Fruit fly (Drosophila melanogaster) whole organism, larva: ENCODE results near the gene CG9377.

Experiments used
- noc ChIP-seq: fragments of 200-800 bp; sonication (Bioruptor generic); optimal IDR thresholded peaks from 3 replicates; lab custom pipeline; 2019; ENCODE audit warnings: missing biosample characterization, mild to moderate bottlenecking, missing genetic modification characterization, moderate library complexity

CG9377 gene

DNA sequence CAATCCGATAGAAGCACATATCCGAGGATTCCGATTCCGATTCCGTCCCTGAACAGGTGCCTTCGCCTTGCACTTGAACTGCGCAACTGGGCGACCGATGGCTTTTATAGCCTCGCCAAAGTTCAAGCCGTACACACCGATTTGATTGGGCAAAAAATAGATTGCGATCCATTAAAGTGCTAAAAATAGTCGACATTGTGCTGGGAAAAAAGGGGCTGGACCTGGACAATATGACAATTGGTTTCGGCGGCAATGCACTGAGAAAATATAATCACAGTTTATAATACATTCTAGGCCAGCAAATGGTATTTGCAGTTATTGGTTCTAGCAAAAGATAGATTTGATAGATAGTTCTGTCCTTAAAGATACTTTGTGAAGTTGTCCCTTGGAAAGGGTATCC is at the start of gene CG9377:
Gene CG9377, minus strand, starts transcription at position 101 of the 400 bp plus-strand sequence.
- no peak for TF ChIP-seq noc (tag; lab: Kevin White, UChicago)

DNA sequence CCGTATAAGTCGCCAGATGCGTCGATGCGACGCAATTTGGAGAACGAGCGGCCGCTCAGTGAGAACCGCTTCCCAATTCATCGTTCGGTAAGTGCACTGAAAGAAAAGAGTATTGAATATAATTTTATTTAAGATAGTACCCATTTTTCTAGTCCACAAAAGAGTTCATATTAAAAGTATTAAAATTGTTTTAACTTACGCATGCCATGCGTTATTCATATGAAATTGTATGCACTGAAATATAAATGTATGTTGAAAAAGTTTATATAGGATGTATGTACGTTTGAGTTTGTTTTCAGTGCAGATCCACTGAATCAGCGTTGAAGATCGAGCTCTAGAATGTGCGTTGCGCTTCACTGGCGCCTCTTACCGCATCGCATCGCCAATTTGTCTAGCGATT is 38.2 kb upstream of the CG9377 start:
- no peak for TF ChIP-seq noc (tag; lab: Kevin White, UChicago)

DNA sequence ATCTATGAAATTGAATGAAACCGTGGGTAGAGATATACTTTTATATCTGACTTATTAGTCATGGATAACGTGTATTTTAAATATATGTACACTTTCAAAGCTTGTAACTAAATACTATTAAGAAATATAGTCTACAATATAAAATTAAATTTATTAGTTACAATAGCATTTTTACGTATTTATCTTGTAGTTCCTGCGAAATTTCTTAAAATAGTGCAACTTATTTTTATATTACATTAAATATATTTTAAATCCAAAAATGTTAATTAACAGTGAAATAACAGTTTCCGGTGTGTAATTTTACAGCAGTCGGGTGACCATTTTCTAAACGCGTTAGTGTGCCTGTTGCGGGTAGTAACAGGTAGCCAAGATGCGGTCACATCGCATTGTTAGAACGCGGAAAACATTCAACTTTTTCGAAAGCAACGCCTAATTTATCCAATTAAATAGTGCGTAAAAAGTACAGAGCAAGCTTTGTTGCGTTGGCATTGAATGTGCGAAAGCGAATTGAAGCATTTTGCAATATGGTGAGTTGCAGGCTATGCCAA is 37.3 kb upstream of the CG9377 start, which contains the start of the genes CG10859 and CG7110:
Gene CG10859, minus strand, starts transcription at position 51 of the 548 bp plus-strand sequence.
Gene CG7110, plus strand, starts transcription at position 378 of the 548 bp plus-strand sequence.
- no peak for TF ChIP-seq noc (tag; lab: Kevin White, UChicago)

DNA sequence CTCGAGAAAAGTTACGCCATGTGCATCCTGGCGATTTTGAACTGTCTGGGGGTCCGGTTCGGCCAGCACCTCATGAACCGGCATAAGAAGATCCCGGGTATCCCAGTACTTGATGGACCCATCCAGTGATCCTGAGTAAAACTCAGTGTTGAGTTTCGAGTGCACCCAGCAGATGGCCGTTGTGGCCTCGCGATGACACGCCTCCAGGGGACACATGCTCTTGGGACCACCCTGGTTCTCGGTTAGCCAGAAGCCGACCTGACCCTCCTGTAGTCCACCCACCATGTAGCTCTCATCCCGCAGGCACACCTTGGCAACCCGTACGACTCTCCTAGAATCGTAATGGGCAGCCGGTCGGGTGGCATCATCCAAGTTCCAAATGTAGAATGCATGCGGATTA is 36.0 kb upstream of the CG9377 start:
- no peak for TF ChIP-seq noc (tag; lab: Kevin White, UChicago)

DNA sequence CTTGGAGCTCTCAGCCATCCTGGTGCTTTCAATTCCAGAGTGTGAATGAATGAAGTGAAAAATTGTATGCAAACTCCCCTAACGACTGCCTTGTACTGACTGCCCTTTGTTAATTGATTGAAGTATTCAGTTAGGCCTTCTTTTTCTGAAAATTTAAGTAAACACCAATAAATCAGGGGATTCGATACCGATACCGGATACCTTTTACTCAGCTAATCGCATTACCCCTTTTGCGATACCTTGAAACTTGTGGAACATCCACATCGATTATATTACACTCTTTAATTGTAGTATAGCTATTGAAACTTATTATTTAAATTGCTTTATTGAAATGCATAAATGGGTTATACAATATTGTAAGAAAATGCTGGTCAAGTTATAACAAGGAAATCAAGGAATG is 34.7 kb upstream of the CG9377 start, which contains the start of gene CG16957:
Gene CG16957, minus strand, starts transcription at position 101 of the 400 bp plus-strand sequence.
- no peak for TF ChIP-seq noc (tag; lab: Kevin White, UChicago)

DNA sequence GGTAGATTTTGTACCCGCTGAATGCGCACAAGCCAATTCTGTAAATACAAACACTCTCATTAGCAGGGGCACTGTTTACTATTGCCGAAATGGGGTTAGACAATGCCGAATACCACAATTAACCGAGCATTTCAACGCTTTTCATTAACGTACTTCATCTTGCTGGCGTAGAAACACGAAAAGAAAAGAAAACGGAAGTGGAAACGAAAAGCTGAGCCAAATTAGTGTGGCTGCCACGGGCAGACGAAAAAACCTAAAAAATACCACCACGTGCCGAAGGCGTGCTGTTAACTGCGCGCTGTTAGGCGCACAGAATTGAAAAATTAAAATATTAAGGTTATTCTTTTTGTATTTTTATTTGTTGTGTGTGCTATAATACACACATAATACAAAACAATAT is 33.5 kb upstream of the CG9377 start, which contains the start of gene RpL24:
Gene RpL24, minus strand, starts transcription at position 229 of the 400 bp plus-strand sequence.
- peak; percentile 83 for TF ChIP-seq noc (tag; lab: Kevin White, UChicago)

DNA sequence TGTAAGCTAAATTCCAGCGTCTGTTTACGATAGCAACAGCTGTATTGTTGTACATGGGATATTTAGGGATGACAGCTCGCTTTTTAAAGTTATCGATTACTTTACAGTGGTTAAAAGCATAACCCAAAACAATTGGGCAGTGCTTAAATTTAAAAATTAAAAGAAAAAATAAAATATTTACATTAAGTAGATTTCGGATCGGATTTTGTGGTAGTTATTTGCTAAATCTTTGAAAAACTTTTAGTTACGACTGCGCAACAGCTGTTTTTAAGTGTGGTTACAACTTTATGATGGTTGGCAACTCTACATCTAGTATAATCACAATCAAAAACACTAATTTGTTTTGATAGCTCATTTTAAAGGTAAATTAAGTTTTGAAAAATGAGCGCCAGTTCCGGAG is 25.9 kb upstream of the CG9377 start, which contains the start of the genes Ing5 and CG7099:
Gene Ing5, minus strand, starts transcription at position 58 of the 400 bp plus-strand sequence.
Gene CG7099, plus strand, starts transcription at position 317 of the 400 bp plus-strand sequence.
- TF ChIP-seq noc (tag; lab: Kevin White, UChicago): peak; percentile 95

DNA sequence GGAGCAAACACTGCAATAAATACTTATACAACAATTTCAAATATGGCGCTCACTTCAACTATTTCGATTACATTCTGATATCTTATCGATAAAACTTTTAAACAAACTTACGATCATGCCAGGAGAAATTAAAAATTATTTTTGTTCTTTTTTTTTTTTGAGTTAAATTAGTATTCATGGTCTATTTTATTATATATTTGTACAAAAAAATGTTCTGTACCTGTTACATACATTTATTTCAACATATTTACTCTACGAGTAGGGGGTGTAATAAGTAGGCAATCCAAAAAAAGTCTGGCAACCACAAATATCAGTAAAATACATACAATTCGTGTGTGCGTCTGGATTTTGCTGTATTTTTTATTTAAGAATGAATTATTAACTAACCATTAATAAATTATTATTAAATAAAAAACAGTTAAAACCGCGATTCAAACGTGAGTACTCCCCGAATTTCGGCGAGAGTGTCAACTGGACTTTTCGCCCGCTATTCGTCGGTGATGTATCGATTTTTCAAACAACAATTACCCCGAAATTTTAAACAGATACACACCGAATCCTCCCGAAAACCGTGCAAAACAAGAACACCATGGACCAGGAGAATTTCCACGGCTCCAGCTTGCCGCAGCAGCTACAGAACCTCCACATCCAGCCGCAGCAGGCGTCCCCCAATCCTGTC is 21.1 kb upstream of the CG9377 start, which contains the start of gene loqs:
Gene loqs, plus strand, starts transcription at position 302 of the 679 bp plus-strand sequence.
- TF ChIP-seq noc (tag; lab: Kevin White, UChicago): no peak

DNA sequence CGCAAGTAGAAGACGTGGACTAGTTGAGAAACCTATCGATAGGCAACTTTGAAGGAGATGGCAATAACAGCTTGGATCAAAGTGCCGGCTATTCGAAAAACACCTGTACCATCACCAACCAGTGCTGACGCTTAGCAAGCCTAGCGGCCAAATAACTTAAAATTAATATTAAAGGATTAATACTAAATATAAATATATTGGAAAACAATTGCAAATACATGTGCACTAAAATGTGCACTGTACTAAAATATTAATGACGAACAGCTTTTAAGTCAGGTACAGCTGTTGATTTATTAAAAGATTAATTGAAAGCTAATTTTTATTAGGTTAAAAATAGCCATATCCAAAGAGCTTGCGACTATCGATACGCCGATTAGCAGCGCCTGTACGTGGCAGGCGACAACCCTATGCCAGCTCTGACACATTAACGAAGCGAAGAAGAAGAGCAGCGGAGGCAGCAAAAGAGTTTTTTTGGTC is 17.2 kb upstream of the CG9377 start, which contains the start of the genes CG9302 and beta'COP:
Gene CG9302, minus strand, starts transcription at position 51 of the 477 bp plus-strand sequence.
Gene beta'COP, plus strand, starts transcription at position 415 of the 477 bp plus-strand sequence.
- peak; percentile 79 for TF ChIP-seq noc (tag; lab: Kevin White, UChicago)

DNA sequence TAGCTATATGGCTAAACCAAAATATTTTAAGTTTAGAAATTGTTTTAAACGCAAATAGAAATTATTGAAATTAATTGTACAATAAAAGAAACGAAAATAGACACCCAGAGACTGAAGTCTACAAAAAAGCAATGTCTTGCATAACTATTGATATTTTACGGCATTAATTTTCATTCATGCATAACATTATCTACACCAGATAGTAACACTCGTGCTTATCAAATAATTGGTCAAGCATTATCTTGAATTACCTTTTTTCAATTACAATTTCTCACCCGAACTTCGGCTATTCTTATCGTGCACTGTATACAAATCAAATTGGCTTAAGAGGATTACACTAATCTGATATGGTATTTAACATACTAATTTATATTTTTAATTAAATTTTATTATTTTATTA is 14.7 kb upstream of the CG9377 start:
- TF ChIP-seq noc (tag; lab: Kevin White, UChicago): no peak

DNA sequence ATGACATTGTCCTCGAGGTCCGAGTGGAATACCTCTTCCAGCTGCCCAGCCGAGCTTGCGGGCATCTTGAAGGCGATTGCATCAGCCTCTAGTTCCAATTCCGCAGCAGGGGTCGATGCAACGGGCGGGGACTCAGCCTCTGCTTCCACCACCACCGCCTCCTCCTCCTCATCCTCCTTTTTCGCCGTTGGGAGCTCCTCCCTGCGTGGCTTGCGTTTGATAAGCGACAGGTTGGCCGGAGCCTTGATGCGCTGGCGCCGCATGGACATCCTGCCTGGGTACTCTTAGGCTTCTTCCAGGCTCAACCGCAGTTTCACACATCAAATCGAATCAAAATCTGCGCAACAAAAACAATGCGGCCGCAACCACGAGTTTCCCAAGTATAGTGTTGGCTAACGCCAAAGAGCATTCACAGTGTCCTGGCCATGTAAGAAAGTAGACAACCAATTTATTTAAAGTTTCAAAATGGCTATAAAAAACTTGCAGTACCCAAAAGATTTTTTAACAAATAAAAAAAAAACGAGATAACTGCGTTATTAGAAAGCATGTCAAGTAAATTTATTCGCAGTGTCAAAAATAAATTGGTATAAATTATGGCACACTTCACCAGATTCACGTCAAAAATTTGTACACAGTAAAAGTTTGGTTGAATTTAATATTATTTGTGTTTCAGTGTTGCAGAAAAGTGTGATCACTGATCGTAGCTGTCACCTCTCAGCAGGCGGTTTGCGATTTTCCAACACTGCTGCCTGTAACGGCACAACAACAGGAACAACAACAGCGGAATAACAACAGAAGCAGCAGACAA is 12.3 kb upstream of the CG9377 start, which contains the start of the genes Bdp1 and CG6565:
Gene Bdp1, minus strand, starts transcription at position 456 of the 808 bp plus-strand sequence.
Gene CG6565, plus strand, starts transcription at position 585 of the 808 bp plus-strand sequence.
- TF ChIP-seq noc (tag; lab: Kevin White, UChicago): peak; percentile 96

DNA sequence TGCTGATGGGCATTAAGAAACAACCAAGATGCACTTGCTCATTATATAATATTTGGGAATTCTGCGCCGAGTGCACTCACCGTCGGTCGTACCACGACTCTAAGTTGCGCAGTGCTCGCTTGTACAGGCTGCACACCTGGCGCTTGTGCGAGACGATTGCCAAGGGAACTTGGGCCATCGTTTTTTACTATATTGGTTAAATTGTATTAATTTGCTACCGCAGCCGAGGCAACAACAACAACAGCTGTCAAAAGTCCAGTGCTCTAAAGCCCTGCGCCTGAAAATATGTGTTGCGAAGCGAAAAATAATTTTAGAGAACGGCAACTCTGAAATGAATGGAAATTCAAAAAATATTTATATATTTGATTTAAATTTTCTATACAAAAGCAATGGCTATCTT is 9.4 kb upstream of the CG9377 start, which contains the start of gene ND-B22:
Gene ND-B22, minus strand, starts transcription at position 349 of the 400 bp plus-strand sequence.
- peak; percentile 16 for TF ChIP-seq noc (tag; lab: Kevin White, UChicago)

DNA sequence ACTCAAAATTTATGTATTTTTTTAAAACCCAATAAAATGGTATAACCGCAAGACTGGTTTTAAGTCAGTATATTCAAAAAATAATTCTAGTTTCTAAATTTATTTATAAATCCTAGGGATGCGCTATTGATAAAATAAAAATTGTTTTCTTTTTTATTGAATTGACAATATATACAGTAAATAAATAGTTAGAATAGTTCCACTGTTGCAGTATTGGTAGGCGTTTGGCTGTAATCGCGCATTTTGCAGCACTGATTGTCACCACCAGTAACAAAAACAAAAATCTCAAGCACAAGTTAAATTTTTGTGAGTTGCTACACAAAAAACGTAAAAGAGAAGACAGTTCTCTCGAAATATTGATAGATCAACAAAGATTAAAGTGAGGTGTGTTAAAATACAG is 7.6 kb upstream of the CG9377 start, which contains the start of gene CG31855:
Gene CG31855, plus strand, starts transcription at position 265 of the 400 bp plus-strand sequence.
- TF ChIP-seq noc (tag; lab: Kevin White, UChicago): peak; percentile 80

DNA sequence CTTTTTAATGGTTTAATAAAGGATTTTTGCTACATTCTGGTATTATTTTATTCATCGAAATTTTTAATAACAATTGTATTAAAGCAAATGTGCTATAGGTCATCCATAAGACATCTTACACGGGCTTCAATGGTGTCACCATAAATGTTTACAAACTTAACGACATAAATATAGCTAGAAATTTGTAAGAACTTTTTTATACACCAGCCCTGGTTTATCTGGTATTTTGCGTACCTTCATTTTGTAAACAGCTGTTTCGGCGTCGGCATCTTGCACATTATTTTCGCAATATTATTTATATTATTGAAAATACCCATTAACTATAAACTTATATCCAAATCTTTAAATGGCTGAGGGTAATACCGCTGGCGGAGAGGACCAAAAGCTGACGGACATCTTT is 6.0 kb upstream of the CG9377 start, which contains the start of gene Tap42:
Gene Tap42, plus strand, starts transcription at position 240 of the 400 bp plus-strand sequence.
- no peak for TF ChIP-seq noc (tag; lab: Kevin White, UChicago)
